Worm (Caenorhabditis elegans) whole organism, midembryonic: Measurements from ENCODE around the gene trap-3.

Experiments
- flt-1 ChIP-seq: fragments of 200-800 bp; sonication (Bioruptor generic); IDR thresholded peaks from 2 replicates; pipeline ENCODE4 v1.3.6; 2022; ENCODE audit warnings: missing genetic modification characterization, missing compliant biosample characterization
- ref-1 ChIP-seq: fragments of 200-800 bp; sonication (Bioruptor generic); conservative IDR thresholded peaks from 2 replicates; pipeline ENCODE4 v1.3.6; 2022; ENCODE audit warnings: missing genetic modification reagents, missing genetic modification characterization, missing compliant biosample characterization
- tab-1 ChIP-seq: fragments of 200-800 bp; sonication (Bioruptor generic); IDR thresholded peaks from 2 replicates; pipeline ENCODE4 v1.3.6; 2022; ENCODE audit warnings: missing genetic modification characterization, missing compliant biosample characterization

trap-3 gene

ce11 chrIV:2434366-2434765 is 45.1 kb downstream of the trap-3 start:
- TF ChIP-seq tab-1 = no peak
- TF ChIP-seq ref-1 (GFP tag; lab: Robert Waterston, UW) = no peak
- TF ChIP-seq flt-1 = no peak
